Worm (Caenorhabditis elegans): ENCODE measurements around the gene gst-9.

ce11 chrII:4884403-4884802 lies 7.0 kb upstream of the gst-9 start:
- TF ChIP-seq hlh-30 (tag; optimal IDR thresholded peaks at IDR 0.05; ENCODE audit: insufficient read depth) (no peak), egl-27 (tag; optimal IDR thresholded peaks at IDR 0.05) (no peak), lin-39 (tag; optimal IDR thresholded peaks at IDR 0.05) (no peak), daf-12 (tag; optimal IDR thresholded peaks at IDR 0.05) (no peak), lin-15B (tag; optimal IDR thresholded peaks at IDR 0.05) (no peak), nhr-28 (tag; optimal IDR thresholded peaks at IDR 0.05) (no peak), mdl-1 (tag; optimal IDR thresholded peaks at IDR 0.05) (no peak), snpc-4 (tag; optimal IDR thresholded peaks at IDR 0.05) (no peak), ztf-11 (tag; optimal IDR thresholded peaks at IDR 0.05) (no peak), tag-97 (GFP tag; IDR thresholded peaks at IDR 0.05) (no peak), pqm-1 (tag; optimal IDR thresholded peaks at IDR 0.05) (no peak), mep-1 (tag; optimal IDR thresholded peaks at IDR 0.05) (no peak), ZK546.5 (tag; optimal IDR thresholded peaks at IDR 0.05) (no peak)

All from whole organism, L4 larva.